Worm (Caenorhabditis elegans): ENCODE results near the gene W03B1.9.

ce11 chrIV:4317638-4318037 lies 39.1 kb downstream of the W03B1.9 start:
- no peak for TF ChIP-seq lsy-2 (tag; optimal IDR thresholded peaks at IDR 0.05)
- no peak for TF ChIP-seq nhr-237 (tag; optimal IDR thresholded peaks at IDR 0.05)
- no peak for TF ChIP-seq ceh-82 (tag; optimal IDR thresholded peaks at IDR 0.05)
- no peak for TF ChIP-seq nhr-11 (tag; optimal IDR thresholded peaks at IDR 0.05)
- no peak for TF ChIP-seq nhr-129 (tag; optimal IDR thresholded peaks at IDR 0.05)
- TF ChIP-seq skn-1 (tag; optimal IDR thresholded peaks at IDR 0.05): no peak
- TF ChIP-seq nhr-6 (tag; optimal IDR thresholded peaks at IDR 0.05): no peak
- no peak for TF ChIP-seq ama-1 (optimal IDR thresholded peaks at IDR 0.05)
- no peak for TF ChIP-seq nhr-77 (tag; optimal IDR thresholded peaks at IDR 0.05)
- no peak for TF ChIP-seq unc-62 (GFP tag; optimal IDR thresholded peaks at IDR 0.05)
- TF ChIP-seq elt-1 (tag; optimal IDR thresholded peaks at IDR 0.05): no peak
- no peak for TF ChIP-seq egl-27 (tag; optimal IDR thresholded peaks at IDR 0.05)

Measured in whole organism, L2 larva.